Worm (Caenorhabditis elegans) whole organism, L4/young adult: ENCODE results near the gene sel-7.

Experiments used
- W03F9.2 ChIP-seq: fragments of 150-350 bp; optimal IDR thresholded peaks from 2 replicates; lab custom pipeline; 2014; ENCODE audit warnings: missing biosample characterization, missing genetic modification characterization
- dao-5 ChIP-seq: sonication (generic microtip); optimal IDR thresholded peaks from 2 replicates; lab custom pipeline; 2016; ENCODE audit warnings: missing genotype, missing genetic modification characterization, moderate library complexity, missing compliant biosample characterization
- him-1 ChIP-seq: sonication (generic microtip); optimal IDR thresholded peaks from 2 replicates; lab custom pipeline; 2016; ENCODE audit warnings: missing genotype, missing genetic modification reagents, missing genetic modification characterization, missing compliant biosample characterization

- TF ChIP-seq him-1 (tag; lab: Kevin White, UChicago) (no peak), dao-5 (tag; lab: Kevin White, UChicago) (no peak), W03F9.2 (tag; lab: Kevin White, UChicago) (no peak)
Measured at ce11 chrX:14289993-14290392, 50.3 kb downstream of the sel-7 start.
